Fruit fly (Drosophila melanogaster) whole organism, embryonic: ENCODE data around the gene Ser.

Source experiments
- CG10366 ChIP-seq: fragments of 200-800 bp; sonication (Bioruptor generic); IDR thresholded peaks from 2 replicates; pipeline ENCODE4 v1.3.6; 2022; ENCODE audit warnings: missing biosample characterization, missing genetic modification characterization
- CG12219 ChIP-seq: fragments of 200-800 bp; sonication (Bioruptor generic); optimal IDR thresholded peaks from 3 replicates; lab custom pipeline; 2018; ENCODE audit warnings: missing biosample characterization, mild to moderate bottlenecking, missing genetic modification characterization
- CG12744 ChIP-seq: fragments of 200-800 bp; sonication (Bioruptor generic); optimal IDR thresholded peaks from 2 replicates; lab custom pipeline; 2016; ENCODE audit warnings: missing biosample characterization, missing genetic modification characterization
- CG13287 ChIP-seq: fragments of 200-800 bp; sonication (Bioruptor generic); IDR thresholded peaks from 2 replicates; pipeline ENCODE4 v1.3.6; 2022; ENCODE audit warnings: missing biosample characterization, missing genetic modification characterization; ENCODE audit not compliant: partially characterized antibody
- CG1647 ChIP-seq: fragments of 200-800 bp; sonication (Bioruptor generic); optimal IDR thresholded peaks from 3 replicates; lab custom pipeline; 2016; ENCODE audit warnings: missing biosample characterization, missing genetic modification characterization
- CG18011 ChIP-seq: fragments of 200-800 bp; sonication (Bioruptor generic); optimal IDR thresholded peaks from 2 replicates; lab custom pipeline; 2017; ENCODE audit warnings: missing biosample characterization, missing genetic modification characterization, mild to moderate bottlenecking, moderate library complexity, missing genotype
- CG34422 ChIP-seq: fragments of 200-800 bp; sonication (Bioruptor generic); IDR thresholded peaks from 3 replicates; pipeline ENCODE4 v1.3.6; 2022; ENCODE audit warnings: missing biosample characterization, missing genetic modification characterization
- CG6683 ChIP-seq: fragments of 200-800 bp; sonication (Bioruptor generic); optimal IDR thresholded peaks from 2 replicates; lab custom pipeline; 2017; ENCODE audit warnings: missing biosample characterization, mild to moderate bottlenecking, missing genetic modification characterization, missing genetic modification reagents
- CG6791 ChIP-seq: fragments of 200-800 bp; sonication (Bioruptor generic); IDR thresholded peaks from 3 replicates; pipeline ENCODE4 v1.3.6; 2022; ENCODE audit warnings: missing biosample characterization, missing genetic modification characterization; ENCODE audit not compliant: partially characterized antibody
- CG7271 ChIP-seq: fragments of 200-800 bp; sonication (Bioruptor generic); optimal IDR thresholded peaks from 2 replicates; lab custom pipeline; 2018; ENCODE audit warnings: missing biosample characterization, mild to moderate bottlenecking, missing genetic modification characterization, moderate library complexity
- CG7357 ChIP-seq: fragments of 200-800 bp; sonication (Bioruptor generic); IDR thresholded peaks from 3 replicates; pipeline ENCODE4 v1.3.6; 2022; ENCODE audit warnings: missing biosample characterization, missing genetic modification characterization
- CG7786 ChIP-seq: fragments of 200-800 bp; sonication (Bioruptor generic); optimal IDR thresholded peaks from 2 replicates; lab custom pipeline; 2016; ENCODE audit warnings: missing biosample characterization, missing genetic modification characterization
- Deaf1 ChIP-seq: fragments of 200-800 bp; optimal IDR thresholded peaks from 3 replicates; lab custom pipeline; 2019; ENCODE audit warnings: missing biosample characterization, mild to moderate bottlenecking, missing genetic modification characterization, moderate library complexity
- E2f2 ChIP-seq: fragments of 200-800 bp; sonication (Bioruptor generic); IDR thresholded peaks from 2 replicates; pipeline ENCODE4 v1.3.6; 2022; ENCODE audit warnings: missing biosample characterization, missing genetic modification characterization
- Eip74EF ChIP-seq, 2 experiments: fragments of 200-800 bp in 1 of 2; fragments of >200 bp in 1 of 2; sonication (Bioruptor generic) in 1 of 2; optimal IDR thresholded peaks; 2 replicates each; lab custom pipeline; 2017 to 2019; ENCODE audit warnings: missing biosample characterization in 2 of 2, missing genetic modification characterization in 2 of 2, mild to moderate bottlenecking in 1 of 2, moderate library complexity in 1 of 2
- GATAe ChIP-seq: fragments of 200-800 bp; sonication (Bioruptor generic); conservative IDR thresholded peaks from 2 replicates; pipeline ENCODE4 v1.3.6; 2022; ENCODE audit warnings: missing biosample characterization, missing genetic modification characterization
- Kr ChIP-seq: fragments of 200-800 bp; sonication (Bioruptor generic); optimal IDR thresholded peaks from 2 replicates; lab custom pipeline; 2017; ENCODE audit warnings: missing biosample characterization, mild to moderate bottlenecking, missing genetic modification characterization
- Myb ChIP-seq: fragments of 200-800 bp; sonication (Bioruptor generic); optimal IDR thresholded peaks from 2 replicates; lab custom pipeline; 2016; ENCODE audit warnings: missing biosample characterization, missing genetic modification characterization
- Opbp ChIP-seq: fragments of 200-800 bp; sonication (Bioruptor generic); IDR thresholded peaks from 3 replicates; pipeline ENCODE4 v1.3.6; 2022; ENCODE audit warnings: missing biosample characterization, missing genetic modification characterization; ENCODE audit not compliant: partially characterized antibody
- Pdp1 ChIP-seq, 2 experiments: fragments of 200-800 bp; sonication (Bioruptor generic); optimal IDR thresholded peaks; 3 replicates each; lab custom pipeline; 2016; ENCODE audit warnings: missing biosample characterization in 2 of 2, missing genetic modification characterization in 2 of 2, mild to moderate bottlenecking in 1 of 2, moderate library complexity in 1 of 2
- Scr ChIP-seq: fragments of 200-800 bp; sonication (Bioruptor generic); IDR thresholded peaks from 2 replicates; pipeline ENCODE4 v1.3.6; 2022; ENCODE audit warnings: missing biosample characterization, missing genetic modification characterization; ENCODE audit not compliant: partially characterized antibody
- Sry-δ ChIP-seq: fragments of 200-800 bp; sonication (Bioruptor generic); optimal IDR thresholded peaks from 2 replicates; lab custom pipeline; 2016; ENCODE audit warnings: missing biosample characterization, missing genetic modification characterization
- amos ChIP-seq: fragments of 200-800 bp; sonication (Bioruptor generic); IDR thresholded peaks from 2 replicates; pipeline ENCODE4 v1.3.6; 2022; ENCODE audit warnings: missing biosample characterization, missing genetic modification characterization; ENCODE audit not compliant: partially characterized antibody
- ara ChIP-seq: fragments of 200-800 bp; sonication (Bioruptor generic); IDR thresholded peaks from 2 replicates; pipeline ENCODE4 v1.3.6; 2022; ENCODE audit warnings: missing biosample characterization, missing genetic modification characterization
- bab2 ChIP-seq: fragments of 200-800 bp; sonication (Bioruptor generic); optimal IDR thresholded peaks from 2 replicates; lab custom pipeline; 2016; ENCODE audit warnings: missing biosample characterization, missing genetic modification characterization
- bigmax ChIP-seq: fragments of 200-800 bp; sonication (Bioruptor generic); optimal IDR thresholded peaks from 2 replicates; lab custom pipeline; 2018; ENCODE audit warnings: missing biosample characterization, mild to moderate bottlenecking, missing genetic modification characterization
- btn ChIP-seq: fragments of 200-800 bp; sonication (Bioruptor generic); optimal IDR thresholded peaks from 2 replicates; lab custom pipeline; 2016; ENCODE audit warnings: missing biosample characterization, missing genetic modification characterization
- caup ChIP-seq: fragments of 200-800 bp; sonication (Bioruptor generic); optimal IDR thresholded peaks from 3 replicates; lab custom pipeline; 2017; ENCODE audit warnings: missing biosample characterization, mild to moderate bottlenecking, missing genetic modification characterization, moderate library complexity; ENCODE audit not compliant: severe bottlenecking
- chinmo ChIP-seq: fragments of 200-800 bp; sonication (Bioruptor generic); IDR thresholded peaks from 4 replicates; pipeline ENCODE4 v1.3.6; 2022; ENCODE audit warnings: missing biosample characterization, missing genetic modification characterization; ENCODE audit not compliant: partially characterized antibody
- ewg ChIP-seq: fragments of 200-800 bp; sonication (Bioruptor generic); optimal IDR thresholded peaks from 3 replicates; lab custom pipeline; 2017; ENCODE audit warnings: mild to moderate bottlenecking, missing biosample characterization, missing genetic modification reagents, missing genetic modification characterization
- gfzf ChIP-seq: fragments of 200-800 bp; sonication (Bioruptor generic); optimal IDR thresholded peaks from 2 replicates; lab custom pipeline; 2016; ENCODE audit warnings: missing biosample characterization, mild to moderate bottlenecking, missing genetic modification characterization, moderate library complexity
- grn ChIP-seq: fragments of 200-800 bp; sonication (Bioruptor generic); optimal IDR thresholded peaks from 3 replicates; lab custom pipeline; 2017; ENCODE audit warnings: missing biosample characterization, missing genetic modification characterization
- gsb ChIP-seq: fragments of 200-800 bp; sonication (Bioruptor generic); IDR thresholded peaks from 2 replicates; pipeline ENCODE4 v1.3.6; 2022; ENCODE audit warnings: missing biosample characterization, missing genetic modification characterization
- ind ChIP-seq: fragments of 200-800 bp; sonication (Bioruptor generic); optimal IDR thresholded peaks from 3 replicates; lab custom pipeline; 2016; ENCODE audit warnings: missing biosample characterization, missing genetic modification characterization
- inv ChIP-seq: fragments of 200-800 bp; sonication (Bioruptor generic); IDR thresholded peaks from 2 replicates; pipeline ENCODE4 v1.3.6; 2022; ENCODE audit warnings: missing biosample characterization, missing genetic modification characterization; ENCODE audit not compliant: partially characterized antibody
- kah ChIP-seq: fragments of 200-800 bp; sonication (Bioruptor generic); optimal IDR thresholded peaks from 2 replicates; lab custom pipeline; 2018; ENCODE audit warnings: missing biosample characterization, mild to moderate bottlenecking, missing genetic modification characterization
- knrl ChIP-seq: fragments of 200-800 bp; sonication (Bioruptor generic); IDR thresholded peaks from 3 replicates; pipeline ENCODE4 v1.3.6; 2022; ENCODE audit warnings: missing biosample characterization, missing genetic modification characterization; ENCODE audit not compliant: partially characterized antibody
- lilli ChIP-seq: fragments of 200-800 bp; sonication (Bioruptor generic); optimal IDR thresholded peaks from 3 replicates; lab custom pipeline; 2016; ENCODE audit warnings: missing biosample characterization, missing genetic modification characterization
- nerfin-1 ChIP-seq: fragments of 200-800 bp; sonication (Bioruptor generic); optimal IDR thresholded peaks from 3 replicates; lab custom pipeline; 2019; ENCODE audit warnings: missing biosample characterization, mild to moderate bottlenecking, missing genetic modification characterization, moderate library complexity
- onecut ChIP-seq: fragments of 200-800 bp; sonication (Bioruptor generic); IDR thresholded peaks from 2 replicates; pipeline ENCODE4 v1.3.6; 2022; ENCODE audit warnings: missing biosample characterization, missing genetic modification characterization
- pfk ChIP-seq: fragments of 200-800 bp; sonication (Bioruptor generic); optimal IDR thresholded peaks from 2 replicates; lab custom pipeline; 2018; ENCODE audit warnings: missing biosample characterization, mild to moderate bottlenecking, missing genetic modification characterization, moderate library complexity
- prd ChIP-seq, 3 experiments: fragments of >200 bp in 2 of 3; fragments of 200-800 bp in 1 of 3; sonication (Bioruptor generic) in 1 of 3; optimal IDR thresholded peaks in 2 of 3; IDR thresholded peaks in 1 of 3; 2 replicates in 2 of 3; 3 replicates in 1 of 3; pipeline versions ENCODE4 v1.3.6 to Lab custom; 2017 to 2022; ENCODE audit warnings: missing biosample characterization in 1 of 3, missing genetic modification characterization in 1 of 3
- slou ChIP-seq: fragments of 200-800 bp; sonication (Bioruptor generic); optimal IDR thresholded peaks from 3 replicates; lab custom pipeline; 2016; ENCODE audit warnings: missing biosample characterization, missing genetic modification characterization
- stc ChIP-seq: fragments of 200-800 bp; sonication (Bioruptor generic); IDR thresholded peaks from 2 replicates; pipeline ENCODE4 v1.3.6; 2022; ENCODE audit warnings: missing biosample characterization, missing genetic modification characterization
- tin ChIP-seq: fragments of 200-800 bp; sonication (Bioruptor generic); optimal IDR thresholded peaks from 3 replicates; lab custom pipeline; 2016; ENCODE audit warnings: missing biosample characterization, missing genetic modification characterization
- unc-4 ChIP-seq: fragments of 200-800 bp; sonication (Bioruptor generic); IDR thresholded peaks from 2 replicates; pipeline ENCODE4 v1.3.6; 2022; ENCODE audit warnings: missing biosample characterization, missing genetic modification characterization; ENCODE audit not compliant: partially characterized antibody
- vfl ChIP-seq: fragments of 200-800 bp; sonication (Bioruptor generic); optimal IDR thresholded peaks from 2 replicates; lab custom pipeline; 2016; ENCODE audit warnings: missing biosample characterization, missing genetic modification characterization
- wek ChIP-seq: fragments of 200-800 bp; sonication (Bioruptor generic); optimal IDR thresholded peaks from 3 replicates; lab custom pipeline; 2018; ENCODE audit warnings: missing biosample characterization, mild to moderate bottlenecking, missing genetic modification characterization, moderate library complexity

Gene Ser

dm6 chr3R:27165416-27165982 is 28.6 kb downstream of the Ser start, which contains the start of the genes CG34293 and spn-D (continued):
- TF ChIP-seq unc-4 = 0 out of 2 replicates have a peak, but pooled peaks have one; percentile 23
- TF ChIP-seq prd (optimal IDR thresholded peaks at IDR 0.05; lab: Kevin White, UChicago) = no peak
- no peak for TF ChIP-seq prd (GFP tag; IDR thresholded peaks at IDR 0.05; lab: Robert Waterston, UW)
- TF ChIP-seq CG1647 (GFP tag; lab: Kevin White, UChicago) = no peak
- TF ChIP-seq CG6683 = no peak
- TF ChIP-seq CG12219 (GFP tag; lab: Kevin White, UChicago) = no peak
- no peak for TF ChIP-seq Eip74EF (GFP tag; optimal IDR thresholded peaks at IDR 0.05; lab: Kevin White, UChicago)
- TF ChIP-seq tin (GFP tag; lab: Kevin White, UChicago) = no peak
- TF ChIP-seq Myb (GFP tag; lab: Kevin White, UChicago) = peak; percentile 18
- TF ChIP-seq CG7271 (tag; lab: Kevin White, UChicago) = no peak
- no peak for TF ChIP-seq pfk (GFP tag; lab: Kevin White, UChicago)
- TF ChIP-seq Opbp (GFP tag; lab: Robert Waterston, UW) = 0 out of 3 replicates have a peak, but pooled peaks have one; percentile 31
- 0 out of 3 replicates have a peak, but pooled peaks have one; percentile 13 for TF ChIP-seq CG34422 (GFP tag; lab: Robert Waterston, UW)
- TF ChIP-seq CG7357 (GFP tag; lab: Robert Waterston, UW) = no peak
- TF ChIP-seq lilli (GFP tag; lab: Kevin White, UChicago) = no peak
- no peak for TF ChIP-seq btn (GFP tag; lab: Kevin White, UChicago)
- no peak for TF ChIP-seq CG6791 (GFP tag; lab: Robert Waterston, UW)
- TF ChIP-seq amos (GFP tag; lab: Robert Waterston, UW) = 0 out of 2 replicates have a peak, but pooled peaks have one; percentile 18
- TF ChIP-seq kah (GFP tag; lab: Kevin White, UChicago) = no peak
- no peak for TF ChIP-seq ind
- peak; percentile 97 for TF ChIP-seq CG18011 (GFP tag; lab: Kevin White, UChicago)
- TF ChIP-seq CG10366 (GFP tag; lab: Robert Waterston, UW) = no peak
- no peak for TF ChIP-seq slou (GFP tag; lab: Kevin White, UChicago)
- TF ChIP-seq wek (GFP tag; lab: Kevin White, UChicago) = no peak
- TF ChIP-seq CG12744 (GFP tag; lab: Kevin White, UChicago) = no peak
- no peak for TF ChIP-seq inv (GFP tag; lab: Robert Waterston, UW)
- TF ChIP-seq GATAe (GFP tag; lab: Robert Waterston, UW) = no peak
- 0 out of 2 replicates have a peak, but pooled peaks have one; percentile 15 for TF ChIP-seq Scr (GFP tag; lab: Robert Waterston, UW)
- TF ChIP-seq knrl (GFP tag; lab: Robert Waterston, UW) = 0 out of 3 replicates have a peak, but pooled peaks have one; percentile 10
- no peak for TF ChIP-seq Deaf1 (tag; lab: Kevin White, UChicago)
- no peak for TF ChIP-seq ewg (GFP tag; lab: Kevin White, UChicago)
- TF ChIP-seq vfl (GFP tag; lab: Kevin White, UChicago) = no peak
- TF ChIP-seq E2f2 = peak; percentile 74
- no peak for TF ChIP-seq ara (GFP tag; lab: Robert Waterston, UW)
- TF ChIP-seq onecut = no peak
- TF ChIP-seq caup (GFP tag; lab: Kevin White, UChicago) = no peak
- peak; percentile 64 for TF ChIP-seq CG13287
- peak; percentile 72 for TF ChIP-seq gfzf (GFP tag; lab: Kevin White, UChicago)
- no peak for TF ChIP-seq bigmax (GFP tag; lab: Kevin White, UChicago)
- no peak for TF ChIP-seq gsb (GFP tag; lab: Robert Waterston, UW)
- peak; percentile 5 for TF ChIP-seq grn (GFP tag; lab: Kevin White, UChicago)
- no peak for TF ChIP-seq Pdp1 (GFP tag; optimal IDR thresholded peaks at IDR 0.05; lab: Kevin White, UChicago)
- TF ChIP-seq bab2 (GFP tag; lab: Kevin White, UChicago) = no peak
- no peak for TF ChIP-seq Sry-δ
- no peak for TF ChIP-seq stc (GFP tag; lab: Robert Waterston, UW)
- TF ChIP-seq CG7786 (GFP tag; lab: Kevin White, UChicago) = no peak
- TF ChIP-seq nerfin-1 = no peak
- TF ChIP-seq Kr (GFP tag; lab: Kevin White, UChicago) = no peak
- 0 out of 4 replicates have a peak, but pooled peaks have one; percentile 40 for TF ChIP-seq chinmo (GFP tag; lab: Robert Waterston, UW)
